Worm (Caenorhabditis elegans) whole organism, late embryonic: ENCODE data around the gene C39B10.4.
A peak's percentile ranks its signal among the peaks of the same experiment; 100 is the strongest.

Experiments used
- C38D4.7 ChIP-seq: fragments of 200-800 bp; sonication (Bioruptor generic); optimal IDR thresholded peaks from 2 replicates; lab custom pipeline; 2018; ENCODE audit warnings: mild to moderate bottlenecking, missing genetic modification characterization, moderate library complexity, missing compliant biosample characterization
- F13H6.1 ChIP-seq: sonication (generic microtip); optimal IDR thresholded peaks from 2 replicates; lab custom pipeline; 2016; ENCODE audit warnings: missing genetic modification characterization, missing compliant biosample characterization
- K02D7.2 ChIP-seq: sonication (generic microtip); optimal IDR thresholded peaks from 2 replicates; lab custom pipeline; 2017; ENCODE audit warnings: mild to moderate bottlenecking, missing genetic modification characterization, missing compliant biosample characterization
- Y22D7AL.16 ChIP-seq: sonication (generic microtip); optimal IDR thresholded peaks from 2 replicates; lab custom pipeline; 2016; ENCODE audit warnings: missing genetic modification characterization, missing compliant biosample characterization
- ahr-1 ChIP-seq: sonication (generic microtip); optimal IDR thresholded peaks from 2 replicates; lab custom pipeline; 2016; ENCODE audit warnings: missing genetic modification characterization, missing compliant biosample characterization
- ceh-14 ChIP-seq: sonication (generic microtip); optimal IDR thresholded peaks from 2 replicates; lab custom pipeline; 2016; ENCODE audit warnings: missing genotype, missing genetic modification characterization, missing compliant biosample characterization
- ceh-18 ChIP-seq: sonication (generic microtip); optimal IDR thresholded peaks from 2 replicates; lab custom pipeline; 2016; ENCODE audit warnings: missing genetic modification characterization, missing compliant biosample characterization
- ceh-19 ChIP-seq: fragments of 200-800 bp; sonication (Bioruptor generic); optimal IDR thresholded peaks from 2 replicates; lab custom pipeline; 2018; ENCODE audit warnings: mild to moderate bottlenecking, missing genetic modification characterization, missing compliant biosample characterization
- ceh-2 ChIP-seq: sonication (generic microtip); optimal IDR thresholded peaks from 2 replicates; lab custom pipeline; 2016; ENCODE audit warnings: missing genotype, missing genetic modification characterization, missing compliant biosample characterization
- ceh-22 ChIP-seq: sonication (generic microtip); optimal IDR thresholded peaks from 2 replicates; lab custom pipeline; 2017; ENCODE audit warnings: missing biosample characterization, missing genetic modification characterization
- ceh-24 ChIP-seq: sonication (generic microtip); optimal IDR thresholded peaks from 2 replicates; lab custom pipeline; 2016; ENCODE audit warnings: mild to moderate bottlenecking, missing genetic modification characterization, missing compliant biosample characterization
- ceh-30 ChIP-seq: fragments of 150-350 bp; optimal IDR thresholded peaks from 2 replicates; lab custom pipeline; 2014; ENCODE audit warnings: missing biosample characterization, missing genetic modification characterization
- ceh-31 ChIP-seq: sonication (generic microtip); optimal IDR thresholded peaks from 2 replicates; lab custom pipeline; 2016; ENCODE audit warnings: missing genetic modification characterization, missing compliant biosample characterization
- ceh-45 ChIP-seq: fragments of 200-800 bp; sonication (Bioruptor generic); IDR thresholded peaks from 2 replicates; pipeline ENCODE4 v1.3.6; 2022; ENCODE audit warnings: missing genetic modification reagents, missing genetic modification characterization, missing compliant biosample characterization
- ceh-9 ChIP-seq: sonication (generic microtip); optimal IDR thresholded peaks from 2 replicates; lab custom pipeline; 2016; ENCODE audit warnings: mild to moderate bottlenecking, missing genetic modification characterization, inconsistent platforms, missing compliant biosample characterization
- che-1 ChIP-seq: sonication (generic microtip); optimal IDR thresholded peaks from 2 replicates; lab custom pipeline; 2016; ENCODE audit warnings: mild to moderate bottlenecking, missing genetic modification characterization, missing compliant biosample characterization
- elt-4 ChIP-seq: sonication (generic microtip); optimal IDR thresholded peaks from 2 replicates; lab custom pipeline; 2016; ENCODE audit warnings: missing genetic modification characterization, missing compliant biosample characterization
- ets-4 ChIP-seq: sonication (generic microtip); optimal IDR thresholded peaks from 2 replicates; lab custom pipeline; 2016; ENCODE audit warnings: missing genetic modification characterization, missing compliant biosample characterization
- eyg-1 ChIP-seq: sonication (generic microtip); optimal IDR thresholded peaks from 2 replicates; lab custom pipeline; 2016; ENCODE audit warnings: missing genotype, missing genetic modification characterization, missing compliant biosample characterization
- gmeb-2 ChIP-seq: sonication (generic microtip); optimal IDR thresholded peaks from 2 replicates; lab custom pipeline; 2016; ENCODE audit warnings: missing genetic modification characterization, inconsistent platforms, missing compliant biosample characterization
- hlh-13 ChIP-seq: fragments of 200-800 bp; sonication (Bioruptor generic); optimal IDR thresholded peaks from 2 replicates; lab custom pipeline; 2018; ENCODE audit warnings: mild to moderate bottlenecking, missing genetic modification characterization, missing compliant biosample characterization
- hlh-15 ChIP-seq: sonication (generic microtip); optimal IDR thresholded peaks from 2 replicates; lab custom pipeline; 2016; ENCODE audit warnings: missing genetic modification characterization, missing compliant biosample characterization
- hlh-30 ChIP-seq: sonication (generic microtip); optimal IDR thresholded peaks from 2 replicates; lab custom pipeline; 2017; ENCODE audit warnings: antibody characterized with exemption, missing genetic modification characterization, missing compliant biosample characterization; ENCODE audit not compliant: insufficient read depth
- hlh-6 ChIP-seq: sonication (generic microtip); optimal IDR thresholded peaks from 2 replicates; lab custom pipeline; 2016; ENCODE audit warnings: missing genotype, missing genetic modification characterization, missing compliant biosample characterization
- lim-6 ChIP-seq: sonication (generic microtip); optimal IDR thresholded peaks from 2 replicates; lab custom pipeline; 2016; ENCODE audit warnings: missing genetic modification characterization, missing compliant biosample characterization
- lin-11 ChIP-seq: fragments of 200-800 bp; sonication (Bioruptor generic); optimal IDR thresholded peaks from 2 replicates; lab custom pipeline; 2018; ENCODE audit warnings: mild to moderate bottlenecking, missing genetic modification characterization, missing compliant biosample characterization
- madf-2 ChIP-seq: sonication (generic microtip); optimal IDR thresholded peaks from 2 replicates; lab custom pipeline; 2017; ENCODE audit warnings: missing genetic modification characterization, missing compliant biosample characterization
- mec-3 ChIP-seq: sonication (generic microtip); optimal IDR thresholded peaks from 2 replicates; lab custom pipeline; 2016; ENCODE audit warnings: borderline replicate concordance, missing genetic modification characterization, missing compliant biosample characterization
- nfya-1 ChIP-seq: sonication (generic microtip); optimal IDR thresholded peaks from 2 replicates; lab custom pipeline; 2017; ENCODE audit warnings: missing genetic modification characterization, mild to moderate bottlenecking, missing compliant biosample characterization, antibody characterized with exemption, moderate library complexity
- nhr-11 ChIP-seq: fragments of 150-350 bp; optimal IDR thresholded peaks from 2 replicates; lab custom pipeline; 2014; ENCODE audit warnings: missing biosample characterization, missing genetic modification characterization
- nhr-232 ChIP-seq: sonication (generic microtip); optimal IDR thresholded peaks from 2 replicates; lab custom pipeline; 2016; ENCODE audit warnings: missing genetic modification characterization, missing compliant biosample characterization
- pag-3 ChIP-seq: sonication (generic microtip); optimal IDR thresholded peaks from 2 replicates; lab custom pipeline; 2016; ENCODE audit warnings: missing compliant biosample characterization, missing genetic modification characterization, borderline replicate concordance
- pax-1 ChIP-seq: fragments of 150-350 bp; optimal IDR thresholded peaks from 2 replicates; lab custom pipeline; 2014; ENCODE audit warnings: missing biosample characterization, missing genetic modification characterization
- pha-2 ChIP-seq: sonication (generic microtip); optimal IDR thresholded peaks from 2 replicates; lab custom pipeline; 2017; ENCODE audit warnings: mild to moderate bottlenecking, missing genetic modification characterization, missing compliant biosample characterization
- pha-4 ChIP-seq: fragments of 150-350 bp; optimal IDR thresholded peaks from 2 replicates; lab custom pipeline; 2018; ENCODE audit warnings: missing biosample characterization, missing genetic modification reagents, missing genetic modification characterization
- rnt-1 ChIP-seq: sonication (generic microtip); optimal IDR thresholded peaks from 2 replicates; lab custom pipeline; 2016; ENCODE audit warnings: missing genetic modification characterization, missing compliant biosample characterization
- sox-2 ChIP-seq: fragments of 200-800 bp; sonication (Bioruptor generic); IDR thresholded peaks from 2 replicates; pipeline ENCODE4 v1.3.6; 2022; ENCODE audit warnings: missing genetic modification reagents, missing genetic modification characterization, missing compliant biosample characterization
- tbx-2 ChIP-seq: sonication (generic microtip); optimal IDR thresholded peaks from 2 replicates; lab custom pipeline; 2016; ENCODE audit warnings: missing genetic modification characterization, missing compliant biosample characterization
- tbx-7 ChIP-seq: sonication (generic microtip); optimal IDR thresholded peaks from 2 replicates; lab custom pipeline; 2016; ENCODE audit warnings: missing genotype, missing genetic modification characterization, missing compliant biosample characterization
- ttx-3 ChIP-seq: sonication (generic microtip); optimal IDR thresholded peaks from 2 replicates; lab custom pipeline; 2016; ENCODE audit warnings: missing genetic modification reagents, missing genetic modification characterization, missing compliant biosample characterization
- unc-3 ChIP-seq, 2 experiments: fragments of 200-800 bp in 1 of 2; sonication (Bioruptor generic) in 1 of 2; sonication (generic microtip) in 1 of 2; conservative IDR thresholded peaks in 1 of 2; optimal IDR thresholded peaks in 1 of 2; 2 replicates each; pipeline versions ENCODE4 v1.3.6 to Lab custom; 2016 to 2022; ENCODE audit warnings: missing compliant biosample characterization in 2 of 2, missing genetic modification characterization in 2 of 2, missing genetic modification reagents in 1 of 2
- unc-42 ChIP-seq: sonication (generic microtip); optimal IDR thresholded peaks from 2 replicates; lab custom pipeline; 2016; ENCODE audit warnings: missing genotype, missing genetic modification characterization, missing compliant biosample characterization
- unc-55 ChIP-seq: sonication (generic microtip); optimal IDR thresholded peaks from 2 replicates; lab custom pipeline; 2017; ENCODE audit warnings: missing biosample characterization, missing genetic modification reagents, missing genetic modification characterization
- unc-86 ChIP-seq: sonication (generic microtip); optimal IDR thresholded peaks from 2 replicates; lab custom pipeline; 2016; ENCODE audit warnings: missing genetic modification characterization, missing compliant biosample characterization
- zip-5 ChIP-seq: sonication (generic microtip); optimal IDR thresholded peaks from 2 replicates; lab custom pipeline; 2016; ENCODE audit warnings: missing genetic modification characterization, missing compliant biosample characterization
- ztf-16 ChIP-seq: sonication (generic microtip); optimal IDR thresholded peaks from 2 replicates; lab custom pipeline; 2017; ENCODE audit warnings: missing genetic modification characterization, missing compliant biosample characterization

The C39B10.4 gene

ce11 chrX:10419743-10420142 is 25.1 kb upstream of the C39B10.4 start, which contains the start of gene cdk-11.2:
cdk-11.2 (minus strand) TSS chrX:10419765.
- TF ChIP-seq ceh-31 (peak; percentile 11), sox-2 (GFP tag; lab: Robert Waterston, UW) (no peak), ceh-14 (tag; lab: Kevin White, UChicago) (no peak), nfya-1 (peak; percentile 66), Y22D7AL.16 (no peak), ceh-22 (no peak), che-1 (tag; lab: Kevin White, UChicago) (no peak), ceh-19 (GFP tag; lab: Kevin White, UChicago) (no peak), C38D4.7 (GFP tag; lab: Kevin White, UChicago) (no peak), lin-11 (tag; lab: Kevin White, UChicago) (no peak), tbx-2 (tag; lab: Kevin White, UChicago) (peak; percentile 7), ahr-1 (tag; lab: Kevin White, UChicago) (no peak), unc-86 (no peak), nhr-11 (no peak), pax-1 (tag; lab: Kevin White, UChicago) (no peak), ceh-30 (tag; lab: Kevin White, UChicago) (no peak), nhr-232 (tag; lab: Kevin White, UChicago) (no peak), unc-55 (GFP tag; lab: Kevin White, UChicago) (peak; percentile 6), zip-5 (tag; lab: Kevin White, UChicago) (no peak), elt-4 (tag; lab: Kevin White, UChicago) (no peak), gmeb-2 (tag; lab: Kevin White, UChicago) (no peak), ttx-3 (tag; lab: Kevin White, UChicago) (no peak)

ce11 chrX:10422714-10423113 is 22.1 kb upstream of the C39B10.4 start:
- TF ChIP-seq tbx-7 (tag; lab: Kevin White, UChicago) (no peak), gmeb-2 (tag; lab: Kevin White, UChicago) (no peak), unc-42 (tag; lab: Kevin White, UChicago) (no peak), ceh-18 (tag; lab: Kevin White, UChicago) (no peak), F13H6.1 (tag; lab: Kevin White, UChicago) (no peak), pag-3 (tag; lab: Kevin White, UChicago) (no peak), ets-4 (tag; lab: Kevin White, UChicago) (no peak), zip-5 (tag; lab: Kevin White, UChicago) (no peak), tbx-2 (tag; lab: Kevin White, UChicago) (no peak), ceh-30 (tag; lab: Kevin White, UChicago) (no peak), pha-4 (tag; lab: Kevin White, UChicago) (no peak), hlh-30 (tag; lab: Kevin White, UChicago) (no peak), lim-6 (no peak)

- no peak for TF ChIP-seq nhr-232 (tag; lab: Kevin White, UChicago)
- TF ChIP-seq elt-4 (tag; lab: Kevin White, UChicago): no peak
- no peak for TF ChIP-seq hlh-15
- no peak for TF ChIP-seq pha-2 (tag; lab: Kevin White, UChicago)
- TF ChIP-seq ztf-16 (tag; lab: Kevin White, UChicago): no peak
- TF ChIP-seq ceh-9: no peak
- TF ChIP-seq mec-3 (tag; lab: Kevin White, UChicago): no peak
- TF ChIP-seq hlh-6 (tag; lab: Kevin White, UChicago): no peak
- no peak for TF ChIP-seq gmeb-2 (tag; lab: Kevin White, UChicago)
- no peak for TF ChIP-seq rnt-1 (tag; lab: Kevin White, UChicago)
Measured at ce11 chrX:10424744-10425143, 20.1 kb upstream of the C39B10.4 start.

- TF ChIP-seq ceh-45 (no peak), ets-4 (tag; lab: Kevin White, UChicago) (no peak), hlh-6 (tag; lab: Kevin White, UChicago) (no peak), K02D7.2 (tag; lab: Kevin White, UChicago) (no peak), unc-42 (tag; lab: Kevin White, UChicago) (no peak), Y22D7AL.16 (no peak), lin-11 (tag; lab: Kevin White, UChicago) (no peak), madf-2 (tag; lab: Kevin White, UChicago) (no peak), ztf-16 (tag; lab: Kevin White, UChicago) (no peak), ceh-22 (no peak), tbx-2 (tag; lab: Kevin White, UChicago) (no peak), ceh-2 (no peak), unc-55 (GFP tag; lab: Kevin White, UChicago) (no peak), eyg-1 (no peak), unc-3 (GFP tag; conservative IDR thresholded peaks at IDR 0.05; lab: Robert Waterston, UW) (no peak), unc-3 (tag; optimal IDR thresholded peaks at IDR 0.05; lab: Kevin White, UChicago) (no peak), nhr-232 (tag; lab: Kevin White, UChicago) (no peak), ceh-24 (tag; lab: Kevin White, UChicago) (no peak), hlh-13 (GFP tag; lab: Kevin White, UChicago) (no peak)
Measured at ce11 chrX:10428109-10428508, 16.7 kb upstream of the C39B10.4 start.
